Worm (Caenorhabditis elegans): ENCODE measurements around the gene F21D5.6.
A peak's percentile ranks its signal among the peaks of the same experiment; 100 is the strongest.

F21D5.6 gene

DNA sequence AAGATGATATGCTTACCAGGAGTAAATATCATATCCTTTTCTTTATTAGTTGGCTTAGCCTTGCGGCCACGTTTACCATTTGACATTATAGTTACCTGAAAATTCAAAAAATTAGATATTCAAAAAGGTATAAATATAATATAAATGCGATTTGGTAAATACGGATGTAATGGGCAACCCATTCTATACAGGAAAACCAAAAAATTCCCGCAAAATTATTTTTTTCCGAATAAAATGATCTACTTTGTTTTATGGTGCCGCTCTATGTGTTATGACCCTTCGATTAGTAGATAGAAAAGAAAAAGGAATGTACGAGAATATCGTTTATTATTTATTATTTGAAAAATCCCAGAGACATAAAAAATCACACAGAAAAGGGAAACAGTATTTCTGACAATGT, 13.5 kb upstream of the F21D5.6 start, which contains the start of gene elli-1:
Gene elli-1 (minus strand): TSS at position 101 of the 400 bp plus-strand sequence.
- TF ChIP-seq F57A8.1 (GFP tag; optimal IDR thresholded peaks at IDR 0.05) (no peak), ceh-58 (GFP tag; IDR thresholded peaks at IDR 0.05) (no peak), akir-1 (GFP tag; optimal IDR thresholded peaks at IDR 0.05) (no peak), C06A6.2 (GFP tag; conservative IDR thresholded peaks at IDR 0.05) (no peak), egl-18 (GFP tag; IDR thresholded peaks at IDR 0.05) (no peak), tbp1 (GFP tag; optimal IDR thresholded peaks at IDR 0.05) (no peak), T26A5.8 (tag; optimal IDR thresholded peaks at IDR 0.05) (no peak), madf-10 (tag; optimal IDR thresholded peaks at IDR 0.05) (no peak), hrde-1 (tag; optimal IDR thresholded peaks at IDR 0.05; ENCODE audit: borderline replicate concordance) (no peak), ztf-26 (tag; optimal IDR thresholded peaks at IDR 0.05) (no peak), unc-130 (GFP tag; optimal IDR thresholded peaks at IDR 0.05) (no peak), efl-1 (GFP tag; optimal IDR thresholded peaks at IDR 0.05) (peak; percentile 53), ztf-18 (tag; optimal IDR thresholded peaks at IDR 0.05) (no peak), dpl-1 (GFP tag; optimal IDR thresholded peaks at IDR 0.05) (peak; percentile 16), unc-62 (GFP tag; optimal IDR thresholded peaks at IDR 0.05) (no peak), lir-1 (GFP tag; conservative IDR thresholded peaks at IDR 0.05) (no peak), nfya-2 (GFP tag; IDR thresholded peaks at IDR 0.05) (no peak)

DNA sequence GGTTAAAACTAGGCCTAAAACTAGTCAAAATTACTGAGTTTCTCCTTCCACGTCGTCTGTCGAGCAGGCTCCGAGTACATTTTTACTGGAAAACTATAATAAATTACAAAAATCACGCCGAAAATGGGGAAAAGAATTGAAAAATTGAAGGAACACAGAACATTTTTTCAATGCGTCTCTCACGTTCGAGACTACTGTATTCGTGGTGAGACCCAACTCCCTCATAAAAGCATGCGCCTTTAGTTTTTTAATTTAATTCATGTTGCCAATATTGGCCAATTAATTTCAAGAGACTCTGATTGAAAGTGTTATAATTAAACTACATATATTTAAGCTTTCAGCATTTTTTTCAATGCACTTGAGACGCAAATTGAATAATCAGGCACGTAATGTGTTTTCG, 13.0 kb upstream of the F21D5.6 start:
- TF ChIP-seq lsl-1 (GFP tag; optimal IDR thresholded peaks at IDR 0.05) (peak; percentile 79), repo-1 (tag; optimal IDR thresholded peaks at IDR 0.05) (no peak), hsf-1 (GFP tag; IDR thresholded peaks at IDR 0.05) (no peak), attf-3 (GFP tag; conservative IDR thresholded peaks at IDR 0.05) (no peak), hmg-20 (GFP tag; IDR thresholded peaks at IDR 0.05) (no peak), gei-17 (GFP tag; optimal IDR thresholded peaks at IDR 0.05) (no peak), Y79H2A.3 (GFP tag; conservative IDR thresholded peaks at IDR 0.05) (no peak), akir-1 (GFP tag; optimal IDR thresholded peaks at IDR 0.05) (no peak), Y67H2A.10 (GFP tag; conservative IDR thresholded peaks at IDR 0.05) (no peak), snpc-3.4 (tag; optimal IDR thresholded peaks at IDR 0.05) (no peak), efl-1 (GFP tag; optimal IDR thresholded peaks at IDR 0.05) (peak; percentile 0), D2030.7 (GFP tag; IDR thresholded peaks at IDR 0.05) (no peak), F33H1.4 (GFP tag; IDR thresholded peaks at IDR 0.05) (peak; percentile 81; the same call in 1 of the 2 replicates), tlf-1 (GFP tag; optimal IDR thresholded peaks at IDR 0.05) (no peak), ceh-40 (GFP tag; IDR thresholded peaks at IDR 0.05) (no peak), lsy-27 (tag; optimal IDR thresholded peaks at IDR 0.05; ENCODE audit: borderline replicate concordance, insufficient read depth) (no peak), Y56A3A.18 (GFP tag; IDR thresholded peaks at IDR 0.05) (no peak), lir-1 (GFP tag; conservative IDR thresholded peaks at IDR 0.05) (no peak), die-1 (tag; optimal IDR thresholded peaks at IDR 0.05) (no peak), nhr-90 (tag; optimal IDR thresholded peaks at IDR 0.05) (no peak), lin-40 (tag; optimal IDR thresholded peaks at IDR 0.05) (no peak), hrde-1 (tag; optimal IDR thresholded peaks at IDR 0.05; ENCODE audit: borderline replicate concordance) (no peak), F23B12.7 (tag; optimal IDR thresholded peaks at IDR 0.05; ENCODE audit: insufficient read depth) (peak; percentile 5), atf-7 (tag; optimal IDR thresholded peaks at IDR 0.05) (no peak), egrh-3 (GFP tag; IDR thresholded peaks at IDR 0.05) (no peak), nhr-120 (GFP tag; IDR thresholded peaks at IDR 0.05) (no peak), lag-1 (GFP tag; IDR thresholded peaks at IDR 0.05) (no peak), let-607 (tag; optimal IDR thresholded peaks at IDR 0.05) (no peak), dpl-1 (GFP tag; optimal IDR thresholded peaks at IDR 0.05) (no peak), hlh-26 (GFP tag; conservative IDR thresholded peaks at IDR 0.05) (no peak), egl-44 (GFP tag; IDR thresholded peaks at IDR 0.05) (no peak), F22D6.2 (tag; optimal IDR thresholded peaks at IDR 0.05) (no peak), him-1 (tag; optimal IDR thresholded peaks at IDR 0.05) (no peak)

All from whole organism, young adult.